Fruit fly (Drosophila melanogaster) whole organism, embryonic: ENCODE results near the gene CG5157.

ENCODE experiments used
- Aef1 ChIP-seq: fragments of 200-800 bp; sonication (Bioruptor generic); IDR thresholded peaks from 3 replicates; pipeline ENCODE4 v1.3.6; 2022; ENCODE audit warnings: missing biosample characterization, missing genetic modification characterization
- B-H2 ChIP-seq: fragments of 200-800 bp; sonication (Bioruptor generic); optimal IDR thresholded peaks from 2 replicates; lab custom pipeline; 2018; ENCODE audit warnings: missing biosample characterization, mild to moderate bottlenecking, missing genetic modification characterization
- CG11456 ChIP-seq: fragments of 200-800 bp; sonication (Bioruptor generic); IDR thresholded peaks from 3 replicates; pipeline ENCODE4 v1.3.6; 2022; ENCODE audit warnings: missing biosample characterization, missing genetic modification characterization
- CG11504 ChIP-seq: fragments of 200-800 bp; sonication (Bioruptor generic); optimal IDR thresholded peaks from 3 replicates; lab custom pipeline; 2019; ENCODE audit warnings: missing biosample characterization, mild to moderate bottlenecking, missing genetic modification characterization, moderate library complexity
- CG12104 ChIP-seq: fragments of 200-800 bp; sonication (Bioruptor generic); optimal IDR thresholded peaks from 3 replicates; lab custom pipeline; 2016; ENCODE audit warnings: missing biosample characterization, missing genetic modification characterization
- CG12219 ChIP-seq: fragments of 200-800 bp; sonication (Bioruptor generic); optimal IDR thresholded peaks from 3 replicates; lab custom pipeline; 2018; ENCODE audit warnings: missing biosample characterization, mild to moderate bottlenecking, missing genetic modification characterization
- CG12744 ChIP-seq: fragments of 200-800 bp; sonication (Bioruptor generic); optimal IDR thresholded peaks from 2 replicates; lab custom pipeline; 2016; ENCODE audit warnings: missing biosample characterization, missing genetic modification characterization
- CG13123 ChIP-seq: fragments of 200-800 bp; sonication (Bioruptor generic); optimal IDR thresholded peaks from 2 replicates; lab custom pipeline; 2016; ENCODE audit warnings: missing biosample characterization, missing genetic modification characterization
- CG14667 ChIP-seq: fragments of 200-800 bp; sonication (Bioruptor generic); IDR thresholded peaks from 2 replicates; pipeline ENCODE4 v1.3.6; 2022; ENCODE audit warnings: missing biosample characterization, missing genetic modification characterization
- CG15011 ChIP-seq: fragments of 200-800 bp; sonication (Bioruptor generic); optimal IDR thresholded peaks from 3 replicates; lab custom pipeline; 2018; ENCODE audit warnings: missing biosample characterization, mild to moderate bottlenecking, missing genetic modification characterization
- CG1602 ChIP-seq: fragments of 200-800 bp; sonication (Bioruptor generic); optimal IDR thresholded peaks from 3 replicates; lab custom pipeline; 2016; ENCODE audit warnings: missing biosample characterization, missing genetic modification characterization
- CG16779 ChIP-seq: fragments of 200-800 bp; sonication (Bioruptor generic); IDR thresholded peaks from 2 replicates; pipeline ENCODE4 v1.3.6; 2022; ENCODE audit warnings: missing biosample characterization, missing genetic modification characterization
- CG16813 ChIP-seq: fragments of 200-800 bp; sonication (Bioruptor generic); IDR thresholded peaks from 3 replicates; pipeline ENCODE4 v1.3.6; 2022; ENCODE audit warnings: missing biosample characterization, missing genetic modification characterization; ENCODE audit not compliant: partially characterized antibody
- CG1792 ChIP-seq: fragments of 200-800 bp; sonication (Bioruptor generic); optimal IDR thresholded peaks from 2 replicates; lab custom pipeline; 2016; ENCODE audit warnings: missing biosample characterization, missing genetic modification characterization
- CG1832 ChIP-seq: fragments of 200-800 bp; sonication (Bioruptor generic); optimal IDR thresholded peaks from 2 replicates; lab custom pipeline; 2017; ENCODE audit warnings: missing biosample characterization, mild to moderate bottlenecking, missing genetic modification characterization, inconsistent platforms
- CG31441 ChIP-seq: fragments of 200-800 bp; sonication (Bioruptor generic); IDR thresholded peaks from 2 replicates; pipeline ENCODE4 v1.3.6; 2022; ENCODE audit warnings: missing biosample characterization, missing genetic modification characterization
- CG33557 ChIP-seq: fragments of 200-800 bp; sonication (Bioruptor generic); optimal IDR thresholded peaks from 2 replicates; lab custom pipeline; 2019; ENCODE audit warnings: missing biosample characterization, mild to moderate bottlenecking, missing genetic modification characterization, moderate library complexity
- CG6854 ChIP-seq: fragments of 200-800 bp; sonication (Bioruptor generic); optimal IDR thresholded peaks from 3 replicates; lab custom pipeline; 2017; ENCODE audit warnings: missing biosample characterization, mild to moderate bottlenecking, missing genetic modification characterization
- CrebB ChIP-seq: fragments of 200-800 bp; sonication (Bioruptor generic); optimal IDR thresholded peaks from 3 replicates; lab custom pipeline; 2018; ENCODE audit warnings: missing biosample characterization, mild to moderate bottlenecking, missing genetic modification characterization
- Dbx ChIP-seq: fragments of 200-800 bp; sonication (Bioruptor generic); IDR thresholded peaks from 3 replicates; pipeline ENCODE4 v1.3.6; 2022; ENCODE audit warnings: missing biosample characterization, missing genetic modification characterization
- Dref ChIP-seq: fragments of 200-800 bp; sonication (Bioruptor generic); IDR thresholded peaks from 2 replicates; pipeline ENCODE4 v1.3.6; 2022; ENCODE audit warnings: missing biosample characterization, missing genetic modification characterization
- H15 ChIP-seq: fragments of 200-800 bp; sonication (Bioruptor generic); IDR thresholded peaks from 3 replicates; pipeline ENCODE4 v1.3.6; 2022; ENCODE audit warnings: missing biosample characterization, missing genetic modification characterization
- HHEX ChIP-seq: fragments of 200-800 bp; sonication (Bioruptor generic); optimal IDR thresholded peaks from 3 replicates; lab custom pipeline; 2017; ENCODE audit warnings: missing biosample characterization, mild to moderate bottlenecking, missing genetic modification characterization, missing genetic modification reagents
- Hr51 ChIP-seq, 2 experiments: fragments of 200-800 bp; sonication (Bioruptor generic); optimal IDR thresholded peaks; 2 replicates in 1 of 2; 3 replicates in 1 of 2; lab custom pipeline; 2016 to 2018; ENCODE audit warnings: missing biosample characterization in 2 of 2, missing genetic modification characterization in 2 of 2, mild to moderate bottlenecking in 1 of 2, moderate library complexity in 1 of 2
- Meics ChIP-seq: fragments of 200-800 bp; sonication (Bioruptor generic); optimal IDR thresholded peaks from 2 replicates; lab custom pipeline; 2017; ENCODE audit warnings: missing biosample characterization, mild to moderate bottlenecking, missing genetic modification characterization
- NC2α ChIP-seq: fragments of 200-800 bp; sonication (Bioruptor generic); optimal IDR thresholded peaks from 2 replicates; lab custom pipeline; 2016; ENCODE audit warnings: missing biosample characterization, missing genetic modification characterization
- Opbp ChIP-seq: fragments of 200-800 bp; sonication (Bioruptor generic); IDR thresholded peaks from 3 replicates; pipeline ENCODE4 v1.3.6; 2022; ENCODE audit warnings: missing biosample characterization, missing genetic modification characterization; ENCODE audit not compliant: partially characterized antibody
- Scr ChIP-seq: fragments of 200-800 bp; sonication (Bioruptor generic); IDR thresholded peaks from 2 replicates; pipeline ENCODE4 v1.3.6; 2022; ENCODE audit warnings: missing biosample characterization, missing genetic modification characterization; ENCODE audit not compliant: partially characterized antibody
- cas ChIP-seq: fragments of 200-800 bp; sonication (Bioruptor generic); IDR thresholded peaks from 2 replicates; pipeline ENCODE4 v1.3.6; 2022; ENCODE audit warnings: missing biosample characterization, missing genetic modification characterization
- ci ChIP-seq: fragments of 200-800 bp; sonication (Bioruptor generic); IDR thresholded peaks from 3 replicates; pipeline ENCODE4 v1.3.6; 2022; ENCODE audit warnings: missing biosample characterization, missing genetic modification characterization
- da ChIP-seq: fragments of 200-800 bp; sonication (Bioruptor generic); optimal IDR thresholded peaks from 2 replicates; lab custom pipeline; 2016; ENCODE audit warnings: missing biosample characterization, missing genetic modification characterization
- fd102C ChIP-seq: fragments of 200-800 bp; sonication (Bioruptor generic); optimal IDR thresholded peaks from 2 replicates; lab custom pipeline; 2018; ENCODE audit warnings: missing biosample characterization, mild to moderate bottlenecking, missing genetic modification characterization, moderate library complexity
- fd96Cb ChIP-seq: fragments of 200-800 bp; sonication (Bioruptor generic); optimal IDR thresholded peaks from 2 replicates; lab custom pipeline; 2018; ENCODE audit warnings: missing biosample characterization, mild to moderate bottlenecking, missing genetic modification characterization, moderate library complexity
- gfzf ChIP-seq: fragments of 200-800 bp; sonication (Bioruptor generic); optimal IDR thresholded peaks from 2 replicates; lab custom pipeline; 2016; ENCODE audit warnings: missing biosample characterization, mild to moderate bottlenecking, missing genetic modification characterization, moderate library complexity
- gro ChIP-seq: fragments of 200-800 bp; sonication (Bioruptor generic); optimal IDR thresholded peaks from 2 replicates; lab custom pipeline; 2016; ENCODE audit warnings: missing biosample characterization, missing genetic modification characterization
- lbe ChIP-seq: fragments of 200-800 bp; sonication (Bioruptor generic); optimal IDR thresholded peaks from 2 replicates; lab custom pipeline; 2016; ENCODE audit warnings: missing biosample characterization, mild to moderate bottlenecking, missing genetic modification characterization
- mirr ChIP-seq: fragments of 200-800 bp; sonication (Bioruptor generic); optimal IDR thresholded peaks from 3 replicates; lab custom pipeline; 2018; ENCODE audit warnings: missing biosample characterization, mild to moderate bottlenecking, missing genetic modification characterization
- nmo ChIP-seq: fragments of 200-800 bp; sonication (Bioruptor generic); optimal IDR thresholded peaks from 2 replicates; lab custom pipeline; 2018; ENCODE audit warnings: missing biosample characterization, mild to moderate bottlenecking, missing genetic modification characterization, moderate library complexity
- p53 ChIP-seq: fragments of 200-800 bp; sonication (Bioruptor generic); optimal IDR thresholded peaks from 2 replicates; lab custom pipeline; 2016; ENCODE audit warnings: missing biosample characterization, missing genetic modification characterization
- pan ChIP-seq, 4 experiments: fragments of >200 bp in 3 of 4; fragments of 200-800 bp in 1 of 4; sonication (Bioruptor generic) in 1 of 4; optimal IDR thresholded peaks in 3 of 4; IDR thresholded peaks in 1 of 4; 2 replicates each; pipeline versions ENCODE4 v1.3.6 to Lab custom; 2017 to 2022; ENCODE audit warnings: missing biosample characterization in 2 of 4, missing genetic modification characterization in 2 of 4, mixed read lengths in 1 of 4
- prd ChIP-seq, 3 experiments: fragments of >200 bp in 2 of 3; fragments of 200-800 bp in 1 of 3; sonication (Bioruptor generic) in 1 of 3; optimal IDR thresholded peaks in 2 of 3; IDR thresholded peaks in 1 of 3; 2 replicates in 2 of 3; 3 replicates in 1 of 3; pipeline versions ENCODE4 v1.3.6 to Lab custom; 2017 to 2022; ENCODE audit warnings: missing biosample characterization in 1 of 3, missing genetic modification characterization in 1 of 3
- pum ChIP-seq: fragments of 200-800 bp; sonication (Bioruptor generic); optimal IDR thresholded peaks from 2 replicates; lab custom pipeline; 2016; ENCODE audit warnings: missing biosample characterization, missing genetic modification characterization
- sr ChIP-seq: fragments of 200-800 bp; sonication (Bioruptor generic); IDR thresholded peaks from 3 replicates; pipeline ENCODE4 v1.3.6; 2022; ENCODE audit warnings: missing biosample characterization, missing genetic modification characterization
- tap ChIP-seq: fragments of 200-800 bp; optimal IDR thresholded peaks from 3 replicates; lab custom pipeline; 2019; ENCODE audit warnings: missing biosample characterization, mild to moderate bottlenecking, missing genetic modification characterization, moderate library complexity
- tgo ChIP-seq: fragments of 200-800 bp; sonication (Bioruptor generic); IDR thresholded peaks from 3 replicates; pipeline ENCODE4 v1.3.6; 2022; ENCODE audit warnings: missing biosample characterization, missing genetic modification characterization
- ttk ChIP-seq: fragments of 200-800 bp; sonication (Bioruptor generic); IDR thresholded peaks from 2 replicates; pipeline ENCODE4 v2.1.2; 2022; ENCODE audit warnings: missing biosample characterization, missing genetic modification characterization
- vnd ChIP-seq: fragments of 200-800 bp; sonication (Bioruptor generic); IDR thresholded peaks from 3 replicates; pipeline ENCODE4 v1.3.6; 2022; ENCODE audit warnings: missing biosample characterization, missing genetic modification characterization; ENCODE audit not compliant: partially characterized antibody

The CG5157 gene

DNA sequence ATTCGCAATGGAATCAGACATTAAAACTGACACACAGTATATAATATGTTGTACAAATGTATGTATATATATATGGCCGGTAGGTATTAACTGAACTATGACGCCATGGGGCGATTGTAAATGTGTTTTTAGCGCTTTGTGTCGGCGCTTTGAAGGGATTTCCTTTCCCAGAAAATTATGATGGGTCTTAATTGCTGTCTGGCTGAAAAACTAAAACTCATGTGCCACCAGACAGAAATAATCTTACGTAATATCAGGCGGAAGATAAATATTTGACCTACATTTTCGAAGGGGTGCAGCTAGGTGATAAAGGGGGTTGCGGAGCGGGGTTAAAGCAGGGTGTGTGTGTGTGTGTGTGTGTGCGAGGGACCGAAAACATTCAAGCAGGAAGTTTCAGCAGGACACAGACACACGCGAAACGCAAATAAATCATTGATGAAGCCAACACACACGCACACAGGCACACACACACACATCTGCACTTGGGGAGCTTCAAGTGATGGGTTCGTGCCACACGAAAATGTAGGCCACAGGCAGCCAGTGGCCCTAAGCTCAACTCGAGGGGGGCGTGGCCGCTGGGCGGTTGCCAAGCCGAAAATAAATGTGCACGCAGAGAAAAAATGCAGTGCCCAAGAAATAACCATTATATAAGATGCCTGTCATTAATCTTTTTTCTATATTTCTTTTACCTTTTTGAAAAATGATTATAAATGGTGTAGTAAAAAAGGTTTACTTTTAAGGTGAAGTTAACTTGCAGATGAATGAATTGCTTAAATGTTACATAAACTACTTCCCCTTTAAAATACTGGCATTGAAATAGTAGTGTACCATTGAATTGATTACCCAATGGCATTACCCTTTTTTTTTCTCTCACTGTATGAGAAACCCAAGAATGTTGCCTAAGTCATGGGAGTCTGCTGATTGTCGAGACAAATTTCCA lies 19.8 kb upstream of the CG5157 start:
- TF ChIP-seq CG11456 (GFP tag; lab: Robert Waterston, UW) (no peak), sr (GFP tag; lab: Robert Waterston, UW) (no peak), NC2α (GFP tag; lab: Kevin White, UChicago) (no peak), HHEX (GFP tag; lab: Kevin White, UChicago) (peak; percentile 53), CG14667 (no peak), gro (GFP tag; lab: Kevin White, UChicago) (peak; percentile 27), CG1832 (GFP tag; lab: Kevin White, UChicago) (no peak), H15 (GFP tag; lab: Robert Waterston, UW) (no peak), fd102C (GFP tag; lab: Kevin White, UChicago) (no peak), Scr (GFP tag; lab: Robert Waterston, UW) (no peak), nmo (GFP tag; lab: Kevin White, UChicago) (peak; percentile 72), p53 (GFP tag; lab: Kevin White, UChicago) (no peak), CG16813 (GFP tag; lab: Robert Waterston, UW) (no peak), B-H2 (no peak), mirr (GFP tag; lab: Kevin White, UChicago) (no peak), Aef1 (GFP tag; lab: Robert Waterston, UW) (no peak; the same call in 2 of the 3 replicates), CG6854 (no peak), fd96Cb (tag; lab: Kevin White, UChicago) (peak; percentile 68), ci (GFP tag; lab: Robert Waterston, UW) (peak; percentile 32; the same call in 1 of the 3 replicates), CG12219 (peak; percentile 7), prd (optimal IDR thresholded peaks at IDR 0.05; lab: Kevin White, UChicago) (no peak), prd (GFP tag; IDR thresholded peaks at IDR 0.05; lab: Robert Waterston, UW) (peak; percentile 34; the same call in 1 of the 3 replicates), CG1602 (GFP tag; lab: Kevin White, UChicago) (peak; percentile 45), da (GFP tag; lab: Kevin White, UChicago) (no peak), Dbx (GFP tag; lab: Robert Waterston, UW) (0 out of 3 replicates have a peak, but pooled peaks have one; percentile 22), ttk (GFP tag; lab: Robert Waterston, UW) (peak; percentile 30; the same call in 1 of the 2 replicates), vnd (GFP tag; lab: Robert Waterston, UW) (no peak), CG15011 (GFP tag; lab: Kevin White, UChicago) (peak; percentile 2), CG16779 (GFP tag; lab: Robert Waterston, UW) (no peak), CG12104 (GFP tag; lab: Kevin White, UChicago) (no peak), tap (tag; lab: Kevin White, UChicago) (peak; percentile 5), Dref (GFP tag; lab: Robert Waterston, UW) (no peak), CG33557 (no peak), Meics (GFP tag; lab: Kevin White, UChicago) (peak; percentile 56), lbe (no peak), gfzf (no peak), pum (GFP tag; lab: Kevin White, UChicago) (peak; percentile 9), CG12744 (GFP tag; lab: Kevin White, UChicago) (peak; percentile 16), CrebB (tag; lab: Kevin White, UChicago) (no peak), CG31441 (GFP tag; lab: Robert Waterston, UW) (peak; percentile 54), Opbp (no peak), pan (optimal IDR thresholded peaks at IDR 0.05; lab: Kevin White, UChicago) (no peak), pan (GFP tag; optimal IDR thresholded peaks at IDR 0.05 in 1 of 2, IDR thresholded peaks at IDR 0.05 in 1 of 2) (peak in 1 of 2 experiments; percentile 51), CG13123 (peak; percentile 32), Hr51 (GFP tag; optimal IDR thresholded peaks at IDR 0.05; lab: Kevin White, UChicago) (peak; percentile 35 to 68), CG11504 (tag; lab: Kevin White, UChicago) (peak; percentile 80), tgo (GFP tag; lab: Robert Waterston, UW) (peak; percentile 35; the same call in 2 of the 3 replicates), cas (no peak), CG1792 (GFP tag; lab: Kevin White, UChicago) (no peak)
